Worm (Caenorhabditis elegans) whole organism, young adult: ENCODE data around the gene ptb-1.

ENCODE experiments used
- B0261.1 ChIP-seq: sonication (generic microtip); optimal IDR thresholded peaks from 2 replicates; lab custom pipeline; 2016; ENCODE audit warnings: mild to moderate bottlenecking, missing genetic modification characterization, moderate library complexity, missing compliant biosample characterization
- D2030.7 ChIP-seq: fragments of 200-800 bp; sonication (Bioruptor generic); IDR thresholded peaks from 2 replicates; pipeline ENCODE4 v1.3.6; 2022; ENCODE audit warnings: missing genetic modification reagents, missing genetic modification characterization, missing compliant biosample characterization
- F22D6.2 ChIP-seq: sonication (generic microtip); optimal IDR thresholded peaks from 2 replicates; lab custom pipeline; 2016; ENCODE audit warnings: mild to moderate bottlenecking, missing genetic modification characterization, missing compliant biosample characterization
- F57C9.4 ChIP-seq: sonication (generic microtip); optimal IDR thresholded peaks from 2 replicates; lab custom pipeline; 2017; ENCODE audit warnings: mild to moderate bottlenecking, missing genetic modification characterization, missing compliant biosample characterization
- Y53G8AR.9 ChIP-seq: fragments of 200-800 bp; sonication (Bioruptor generic); conservative IDR thresholded peaks from 2 replicates; pipeline ENCODE4 v1.3.6; 2022; ENCODE audit warnings: missing genetic modification reagents, missing genetic modification characterization, missing compliant biosample characterization
- ZK185.1 ChIP-seq: sonication (generic microtip); optimal IDR thresholded peaks from 2 replicates; lab custom pipeline; 2016; ENCODE audit warnings: mild to moderate bottlenecking, missing genetic modification characterization, missing compliant biosample characterization; ENCODE audit not compliant: poor library complexity, severe bottlenecking
- akir-1 ChIP-seq: fragments of 200-800 bp; sonication (Bioruptor generic); optimal IDR thresholded peaks from 2 replicates; lab custom pipeline; 2018; ENCODE audit warnings: mild to moderate bottlenecking, missing genetic modification characterization, moderate library complexity, missing compliant biosample characterization
- ama-1 ChIP-seq, 3 experiments: fragments of 150-350 bp in 1 of 3; sonication (generic microtip) in 2 of 3; optimal IDR thresholded peaks; 2 replicates each; lab custom pipeline; 2014 to 2018; ENCODE audit warnings: missing biosample characterization in 2 of 3, missing genetic modification characterization in 2 of 3, missing genetic modification reagents in 2 of 3
- atf-7 ChIP-seq: sonication (generic microtip); optimal IDR thresholded peaks from 2 replicates; lab custom pipeline; 2017; ENCODE audit warnings: mild to moderate bottlenecking, missing genetic modification characterization, missing compliant biosample characterization
- ceh-40 ChIP-seq: fragments of 200-800 bp; sonication (Bioruptor generic); IDR thresholded peaks from 2 replicates; pipeline ENCODE4 v1.3.6; 2022; ENCODE audit warnings: missing genetic modification characterization, missing compliant biosample characterization
- ceh-91 ChIP-seq: fragments of 200-800 bp; sonication (Bioruptor generic); IDR thresholded peaks from 2 replicates; pipeline ENCODE4 v1.3.6; 2022; ENCODE audit warnings: missing genetic modification reagents, missing genetic modification characterization, missing compliant biosample characterization
- dpl-1 ChIP-seq: fragments of 150-350 bp; optimal IDR thresholded peaks from 2 replicates; lab custom pipeline; 2014; ENCODE audit warnings: missing biosample characterization, missing genetic modification reagents, missing genetic modification characterization
- egrh-3 ChIP-seq: fragments of 200-800 bp; sonication (Bioruptor generic); IDR thresholded peaks from 2 replicates; pipeline ENCODE4 v1.3.6; 2022; ENCODE audit warnings: missing genetic modification reagents, missing genetic modification characterization, missing compliant biosample characterization
- ekl-4 ChIP-seq: fragments of 200-800 bp; sonication (Bioruptor generic); IDR thresholded peaks from 2 replicates; pipeline ENCODE4 v1.3.6; 2022; ENCODE audit warnings: missing genetic modification reagents, missing genetic modification characterization, missing compliant biosample characterization
- lag-1 ChIP-seq: fragments of 200-800 bp; sonication (Bioruptor generic); IDR thresholded peaks from 2 replicates; pipeline ENCODE4 v1.3.6; 2022; ENCODE audit warnings: missing genetic modification reagents, missing genetic modification characterization, missing compliant biosample characterization
- let-607 ChIP-seq, 2 experiments: fragments of 200-800 bp in 1 of 2; sonication (Bioruptor generic) in 1 of 2; sonication (generic microtip) in 1 of 2; optimal IDR thresholded peaks; 2 replicates each; lab custom pipeline; 2016 to 2018; ENCODE audit warnings: mild to moderate bottlenecking in 2 of 2, missing compliant biosample characterization in 2 of 2, missing genetic modification characterization in 2 of 2, moderate library complexity in 2 of 2, missing genotype in 1 of 2
- lin-26 ChIP-seq: fragments of 200-800 bp; sonication (Bioruptor generic); IDR thresholded peaks from 2 replicates; pipeline ENCODE4 v1.3.6; 2022; ENCODE audit warnings: missing genetic modification reagents, missing genetic modification characterization, missing compliant biosample characterization
- lin-40 ChIP-seq: sonication (generic microtip); optimal IDR thresholded peaks from 2 replicates; lab custom pipeline; 2016; ENCODE audit warnings: missing genetic modification characterization, mild to moderate bottlenecking, missing compliant biosample characterization, missing genotype, missing genetic modification reagents
- lin-54 ChIP-seq: fragments of 200-800 bp; sonication (Bioruptor generic); optimal IDR thresholded peaks from 2 replicates; lab custom pipeline; 2018; ENCODE audit warnings: mild to moderate bottlenecking, missing genetic modification characterization, missing compliant biosample characterization
- lsl-1 ChIP-seq: fragments of 200-800 bp; sonication (Bioruptor generic); optimal IDR thresholded peaks from 2 replicates; lab custom pipeline; 2018; ENCODE audit warnings: mild to moderate bottlenecking, missing genetic modification characterization, moderate library complexity, missing compliant biosample characterization
- madf-6 ChIP-seq: fragments of 200-800 bp; sonication (Bioruptor generic); IDR thresholded peaks from 2 replicates; pipeline ENCODE4 v1.3.6; 2022; ENCODE audit warnings: missing genetic modification reagents, missing genetic modification characterization, missing compliant biosample characterization
- mcd-1 ChIP-seq: fragments of 200-800 bp; sonication (Bioruptor generic); IDR thresholded peaks from 2 replicates; pipeline ENCODE4 v1.3.6; 2022; ENCODE audit warnings: missing genetic modification reagents, missing genetic modification characterization, missing compliant biosample characterization
- nhr-120 ChIP-seq: fragments of 200-800 bp; sonication (Bioruptor generic); IDR thresholded peaks from 2 replicates; pipeline ENCODE4 v1.3.6; 2022; ENCODE audit warnings: missing genetic modification characterization, missing compliant biosample characterization
- nhr-27 ChIP-seq: fragments of 200-800 bp; sonication (Bioruptor generic); optimal IDR thresholded peaks from 2 replicates; lab custom pipeline; 2018; ENCODE audit warnings: mild to moderate bottlenecking, missing genetic modification characterization, moderate library complexity, missing compliant biosample characterization
- nhr-90 ChIP-seq: sonication (generic microtip); optimal IDR thresholded peaks from 2 replicates; lab custom pipeline; 2016; ENCODE audit warnings: missing genotype, mild to moderate bottlenecking, missing genetic modification characterization, missing compliant biosample characterization
- pbrm-1 ChIP-seq: fragments of 200-800 bp; sonication (Bioruptor generic); IDR thresholded peaks from 2 replicates; pipeline ENCODE4 v1.3.6; 2022; ENCODE audit warnings: missing genetic modification reagents, missing genetic modification characterization, missing compliant biosample characterization
- snpc-1.1 ChIP-seq: sonication (generic microtip); optimal IDR thresholded peaks from 2 replicates; lab custom pipeline; 2017; ENCODE audit warnings: missing genetic modification characterization, mild to moderate bottlenecking, missing compliant biosample characterization, antibody characterized with exemption, moderate library complexity, missing genotype, missing genetic modification reagents; ENCODE audit not compliant: insufficient read depth
- somi-1 ChIP-seq: fragments of 200-800 bp; sonication (Bioruptor generic); optimal IDR thresholded peaks from 2 replicates; lab custom pipeline; 2018; ENCODE audit warnings: mild to moderate bottlenecking, missing genetic modification characterization, missing compliant biosample characterization
- sptf-2 ChIP-seq: fragments of 200-800 bp; sonication (Bioruptor generic); optimal IDR thresholded peaks from 2 replicates; lab custom pipeline; 2018; ENCODE audit warnings: mild to moderate bottlenecking, missing genetic modification characterization, missing compliant biosample characterization
- tlf-1 ChIP-seq: fragments of 200-800 bp; sonication (Bioruptor generic); optimal IDR thresholded peaks from 2 replicates; lab custom pipeline; 2018; ENCODE audit warnings: mild to moderate bottlenecking, missing genetic modification characterization, missing compliant biosample characterization
- zfh-2 ChIP-seq: fragments of 200-800 bp; sonication (Bioruptor generic); conservative IDR thresholded peaks from 2 replicates; pipeline ENCODE4 v1.3.6; 2022; ENCODE audit warnings: missing genetic modification reagents, missing genetic modification characterization, missing compliant biosample characterization
- ztf-18 ChIP-seq: sonication (generic microtip); optimal IDR thresholded peaks from 2 replicates; lab custom pipeline; 2016; ENCODE audit warnings: missing genotype, mild to moderate bottlenecking, missing genetic modification characterization, missing compliant biosample characterization
- ztf-22 ChIP-seq: fragments of 200-800 bp; sonication (Bioruptor generic); optimal IDR thresholded peaks from 2 replicates; lab custom pipeline; 2018; ENCODE audit warnings: mild to moderate bottlenecking, missing genetic modification characterization, moderate library complexity, missing compliant biosample characterization
- ztf-3 ChIP-seq: fragments of 200-800 bp; sonication (Bioruptor generic); optimal IDR thresholded peaks from 2 replicates; lab custom pipeline; 2018; ENCODE audit warnings: mild to moderate bottlenecking, missing genetic modification characterization, missing compliant biosample characterization

Gene ptb-1

ce11 chrII:10696060-10696459 is 20.7 kb downstream of the ptb-1 start:
- TF ChIP-seq somi-1 (GFP tag; lab: Kevin White, UChicago), result no peak
- no peak for TF ChIP-seq F57C9.4 (tag; lab: Kevin White, UChicago)
- no peak for TF ChIP-seq F22D6.2 (tag; lab: Kevin White, UChicago)
- TF ChIP-seq ceh-91 (GFP tag; lab: Robert Waterston, UW), result no peak
- TF ChIP-seq ztf-18, result no peak
- TF ChIP-seq atf-7 (tag; lab: Kevin White, UChicago), result no peak
- no peak for TF ChIP-seq mcd-1 (GFP tag; lab: Robert Waterston, UW)
- no peak for TF ChIP-seq ceh-40 (GFP tag; lab: Robert Waterston, UW)
- no peak for TF ChIP-seq B0261.1 (tag; lab: Kevin White, UChicago)
- no peak for TF ChIP-seq nhr-90 (tag; lab: Kevin White, UChicago)
- no peak for TF ChIP-seq dpl-1
- TF ChIP-seq Y53G8AR.9 (GFP tag; lab: Robert Waterston, UW), result no peak
- TF ChIP-seq nhr-27 (tag; lab: Kevin White, UChicago), result no peak

- TF ChIP-seq ceh-40 (GFP tag; lab: Robert Waterston, UW), result no peak
- no peak for TF ChIP-seq ztf-18
- TF ChIP-seq atf-7 (tag; lab: Kevin White, UChicago), result no peak
- TF ChIP-seq madf-6 (GFP tag; lab: Robert Waterston, UW), result no peak
- no peak for TF ChIP-seq ama-1 (optimal IDR thresholded peaks at IDR 0.05; lab: Kevin White, UChicago)
- TF ChIP-seq ama-1 (GFP tag; optimal IDR thresholded peaks at IDR 0.05; lab: Kevin White, UChicago), result no peak
- TF ChIP-seq sptf-2 (GFP tag; lab: Kevin White, UChicago), result no peak
- no peak for TF ChIP-seq ztf-22 (GFP tag; lab: Kevin White, UChicago)
- TF ChIP-seq ztf-3 (GFP tag; lab: Kevin White, UChicago), result no peak
- no peak for TF ChIP-seq nhr-120 (GFP tag; lab: Robert Waterston, UW)
- TF ChIP-seq akir-1, result no peak
- no peak for TF ChIP-seq lin-54 (GFP tag; lab: Kevin White, UChicago)
- TF ChIP-seq lsl-1 (GFP tag; lab: Kevin White, UChicago), result no peak
- no peak for TF ChIP-seq D2030.7 (GFP tag; lab: Robert Waterston, UW)
- TF ChIP-seq pbrm-1 (GFP tag; lab: Robert Waterston, UW), result peak; percentile 13; the same call in 1 of the 2 replicates
- no peak for TF ChIP-seq let-607 (tag; optimal IDR thresholded peaks at IDR 0.05; lab: Kevin White, UChicago)
- TF ChIP-seq ZK185.1 (tag; lab: Kevin White, UChicago), result no peak
- peak; percentile 68; the same call in 1 of the 2 replicates for TF ChIP-seq egrh-3 (GFP tag; lab: Robert Waterston, UW)
- 0 out of 2 replicates have a peak, but pooled peaks have one; percentile 13 for TF ChIP-seq mcd-1 (GFP tag; lab: Robert Waterston, UW)
- TF ChIP-seq ekl-4 (GFP tag; lab: Robert Waterston, UW), result no peak
- TF ChIP-seq zfh-2 (GFP tag; lab: Robert Waterston, UW), result peak; percentile 88
- TF ChIP-seq lin-26 (GFP tag; lab: Robert Waterston, UW), result no peak
These were observed 28.4 kb downstream of the ptb-1 start, which contains the start of gene col-79 for ce11 chrII:10703594-10704384. col-79 (plus strand) TSS chrII:10703613.

- TF ChIP-seq lin-40 (tag; lab: Kevin White, UChicago), result peak; percentile 8
- no peak for TF ChIP-seq lag-1 (GFP tag; lab: Robert Waterston, UW)
- TF ChIP-seq tlf-1 (GFP tag; lab: Kevin White, UChicago), result no peak
- TF ChIP-seq snpc-1.1 (tag; lab: Kevin White, UChicago), result no peak
These were observed 29.3 kb downstream of the ptb-1 start, which contains the start of gene col-39 for ce11 chrII:10704575-10705170. col-39 (plus strand) TSS chrII:10704916.
